Worm (Caenorhabditis elegans) whole organism, L4 larva: ENCODE data around the gene rabr-3.

ENCODE experiments used
- D1046.2 ChIP-seq: fragments of 200-800 bp; sonication (Bioruptor generic); IDR thresholded peaks from 2 replicates; pipeline ENCODE4 v1.3.6; 2022; ENCODE audit warnings: missing genetic modification characterization, missing compliant biosample characterization
- F26F4.8 ChIP-seq: fragments of 200-800 bp; sonication (Bioruptor generic); conservative IDR thresholded peaks from 2 replicates; pipeline ENCODE4 v1.3.6; 2022; ENCODE audit warnings: missing genetic modification characterization, missing compliant biosample characterization
- F37D6.2 ChIP-seq: sonication (generic microtip); optimal IDR thresholded peaks from 2 replicates; lab custom pipeline; 2016; ENCODE audit warnings: mild to moderate bottlenecking, missing genetic modification characterization, missing compliant biosample characterization
- aha-1 ChIP-seq: fragments of 150-350 bp; peaks from one replicate; lab custom pipeline; 2014; ENCODE audit warnings: missing biosample characterization, missing genetic modification characterization
- arid-1 ChIP-seq: fragments of 200-800 bp; sonication (Bioruptor generic); conservative IDR thresholded peaks from 2 replicates; pipeline ENCODE4 v1.3.6; 2022; ENCODE audit warnings: missing genetic modification reagents, missing genetic modification characterization, missing compliant biosample characterization
- ceh-32 ChIP-seq: sonication (generic microtip); optimal IDR thresholded peaks from 2 replicates; lab custom pipeline; 2016; ENCODE audit warnings: mild to moderate bottlenecking, missing genetic modification characterization, missing compliant biosample characterization; ENCODE audit not compliant: poor library complexity
- ceh-44 ChIP-seq: fragments of 200-800 bp; sonication (Bioruptor generic); IDR thresholded peaks from 2 replicates; pipeline ENCODE4 v1.3.6; 2022; ENCODE audit warnings: missing genetic modification reagents, missing genetic modification characterization, missing compliant biosample characterization
- egl-43 ChIP-seq: fragments of 200-800 bp; sonication (Bioruptor generic); IDR thresholded peaks from 2 replicates; pipeline ENCODE4 v1.3.6; 2022; ENCODE audit warnings: missing genetic modification reagents, missing genetic modification characterization, missing compliant biosample characterization
- fos-1 ChIP-seq: fragments of 150-350 bp; optimal IDR thresholded peaks from 2 replicates; lab custom pipeline; 2014; ENCODE audit warnings: missing biosample characterization, missing genetic modification characterization
- hlh-11 ChIP-seq: fragments of 200-800 bp; sonication (Bioruptor generic); optimal IDR thresholded peaks from 2 replicates; lab custom pipeline; 2018; ENCODE audit warnings: mild to moderate bottlenecking, missing genetic modification characterization, missing compliant biosample characterization
- hmg-1.1 ChIP-seq: fragments of 200-800 bp; sonication (Bioruptor generic); IDR thresholded peaks from 2 replicates; pipeline ENCODE4 v1.3.6; 2022; ENCODE audit warnings: missing genetic modification reagents, missing genetic modification characterization, missing compliant biosample characterization
- jun-1 ChIP-seq: fragments of 150-350 bp; optimal IDR thresholded peaks from 2 replicates; lab custom pipeline; 2014; ENCODE audit warnings: missing biosample characterization, missing genetic modification reagents, missing genetic modification characterization
- lin-13 ChIP-seq: fragments of 150-350 bp; optimal IDR thresholded peaks from 2 replicates; lab custom pipeline; 2014; ENCODE audit warnings: missing biosample characterization, missing genetic modification reagents, missing genetic modification characterization
- lin-29 ChIP-seq: fragments of 200-800 bp; sonication (Bioruptor generic); IDR thresholded peaks from 2 replicates; pipeline ENCODE4 v1.3.6; 2022; ENCODE audit warnings: missing genetic modification reagents, missing genetic modification characterization, missing compliant biosample characterization
- lsy-2 ChIP-seq, 2 experiments: fragments of 150-350 bp in 1 of 2; sonication (generic microtip) in 1 of 2; optimal IDR thresholded peaks; 2 replicates each; lab custom pipeline; 2014 to 2017; ENCODE audit warnings: missing biosample characterization in 2 of 2, missing genetic modification characterization in 2 of 2
- madf-5 ChIP-seq, 2 experiments: fragments of 200-800 bp; sonication (Bioruptor generic); IDR thresholded peaks; 2 replicates each; pipeline ENCODE4 v1.3.6; 2022; ENCODE audit warnings: missing compliant biosample characterization in 2 of 2, missing genetic modification characterization in 2 of 2
- mdt-29 ChIP-seq: fragments of 200-800 bp; sonication (Bioruptor generic); IDR thresholded peaks from 2 replicates; pipeline ENCODE4 v1.3.6; 2022; ENCODE audit warnings: missing genetic modification reagents, missing genetic modification characterization, missing compliant biosample characterization
- nhr-6 ChIP-seq: fragments of 150-350 bp; optimal IDR thresholded peaks from 2 replicates; lab custom pipeline; 2014; ENCODE audit warnings: missing biosample characterization, missing genetic modification characterization
- rbr-2 ChIP-seq: sonication (generic microtip); optimal IDR thresholded peaks from 2 replicates; lab custom pipeline; 2016; ENCODE audit warnings: missing genotype, missing genetic modification characterization, missing compliant biosample characterization
- snpc-1.2 ChIP-seq: fragments of 200-800 bp; sonication (Bioruptor generic); IDR thresholded peaks from 2 replicates; pipeline ENCODE4 v1.3.6; 2022; ENCODE audit warnings: missing genetic modification reagents, missing genetic modification characterization, missing compliant biosample characterization
- snpc-4 ChIP-seq: fragments of 150-350 bp; optimal IDR thresholded peaks from 2 replicates; lab custom pipeline; 2014; ENCODE audit warnings: missing biosample characterization, missing genetic modification characterization
- tag-97 ChIP-seq: fragments of 200-800 bp; sonication (Bioruptor generic); IDR thresholded peaks from 2 replicates; pipeline ENCODE4 v1.3.6; 2022; ENCODE audit warnings: missing genetic modification characterization, missing compliant biosample characterization
- zfp-2 ChIP-seq: sonication (generic microtip); optimal IDR thresholded peaks from 2 replicates; lab custom pipeline; 2016; ENCODE audit warnings: mild to moderate bottlenecking, missing genetic modification characterization, missing compliant biosample characterization
- zip-2 ChIP-seq: fragments of 150-350 bp; optimal IDR thresholded peaks from 2 replicates; lab custom pipeline; 2014; ENCODE audit warnings: missing biosample characterization, missing genetic modification characterization
- ztf-11 ChIP-seq: fragments of 150-350 bp; optimal IDR thresholded peaks from 2 replicates; lab custom pipeline; 2014; ENCODE audit warnings: missing biosample characterization, missing genetic modification characterization

Gene rabr-3

ce11 chrV:16235647-16236046, 40.2 kb downstream of the rabr-3 start, which contains the start of gene srh-98:
Gene srh-98, minus strand, starts transcription at chrV:16235747.
- TF ChIP-seq madf-5 (GFP tag; IDR thresholded peaks at IDR 0.05; lab: Robert Waterston, UW) = no peak
- TF ChIP-seq zip-2 = no peak
- peak; percentile 65 for TF ChIP-seq aha-1 (tag; lab: Kevin White, UChicago)
- TF ChIP-seq F26F4.8 (GFP tag; lab: Robert Waterston, UW) = no peak
- TF ChIP-seq F37D6.2 (tag; lab: Kevin White, UChicago) = no peak
- TF ChIP-seq zfp-2 (tag; lab: Kevin White, UChicago) = no peak
- TF ChIP-seq, all 104 proteins: peak for 1

- TF ChIP-seq F37D6.2 (tag; lab: Kevin White, UChicago) (no peak), fos-1 (tag; lab: Kevin White, UChicago) (no peak), ceh-32 (tag; lab: Kevin White, UChicago) (no peak), lsy-2 (tag; optimal IDR thresholded peaks at IDR 0.05; lab: Kevin White, UChicago) (no peak), lin-29 (GFP tag; lab: Robert Waterston, UW) (no peak), tag-97 (GFP tag; lab: Robert Waterston, UW) (no peak), D1046.2 (no peak), snpc-1.2 (GFP tag; lab: Robert Waterston, UW) (no peak), hlh-11 (no peak), jun-1 (tag; lab: Kevin White, UChicago) (no peak), nhr-6 (tag; lab: Kevin White, UChicago) (no peak), rbr-2 (tag; lab: Kevin White, UChicago) (no peak), hmg-1.1 (GFP tag; lab: Robert Waterston, UW) (no peak), arid-1 (no peak), snpc-4 (no peak), egl-43 (GFP tag; lab: Robert Waterston, UW) (no peak), mdt-29 (GFP tag; lab: Robert Waterston, UW) (no peak), ztf-11 (tag; lab: Kevin White, UChicago) (no peak), lin-13 (GFP tag; lab: Kevin White, UChicago) (no peak)
- TF ChIP-seq, all 104 proteins: peak for 0
Measured at ce11 chrV:16237223-16237622, 41.7 kb downstream of the rabr-3 start, which contains the start of gene F21H7.5. Gene F21H7.5, plus strand, starts transcription at chrV:16237523.

ce11 chrV:16244078-16244477, 48.6 kb downstream of the rabr-3 start, which contains the start of gene srh-104:
Gene srh-104, minus strand, starts transcription at chrV:16244178.
- TF ChIP-seq ceh-44 (no peak), rbr-2 (tag; lab: Kevin White, UChicago) (no peak)
